Worm (Caenorhabditis elegans) whole organism, L4 larva: ENCODE results near the gene mtcu-2.

Experiments
- D1046.2 ChIP-seq: fragments of 200-800 bp; sonication (Bioruptor generic); IDR thresholded peaks from 2 replicates; pipeline ENCODE4 v1.3.6; 2022; ENCODE audit warnings: missing genetic modification characterization, missing compliant biosample characterization
- F49E8.2 ChIP-seq: sonication (generic microtip); optimal IDR thresholded peaks from 2 replicates; lab custom pipeline; 2016; ENCODE audit warnings: missing compliant biosample characterization, mild to moderate bottlenecking, missing genetic modification characterization, borderline replicate concordance
- R02D3.7 ChIP-seq: fragments of 150-350 bp; sonication (generic microtip); optimal IDR thresholded peaks from 3 replicates; lab custom pipeline; 2014; ENCODE audit warnings: missing biosample characterization, missing genetic modification characterization
- Y105C5A.15 ChIP-seq: fragments of 200-800 bp; sonication (Bioruptor generic); IDR thresholded peaks from 2 replicates; pipeline ENCODE4 v1.3.6; 2022; ENCODE audit warnings: missing genetic modification characterization, missing compliant biosample characterization
- Y5F2A.4 ChIP-seq: fragments of 200-800 bp; sonication (Bioruptor generic); optimal IDR thresholded peaks from 2 replicates; lab custom pipeline; 2018; ENCODE audit warnings: mild to moderate bottlenecking, missing genetic modification characterization, missing compliant biosample characterization
- aly-2 ChIP-seq: sonication (generic microtip); optimal IDR thresholded peaks from 2 replicates; lab custom pipeline; 2018; ENCODE audit warnings: missing biosample characterization, missing genetic modification characterization
- ama-1 ChIP-seq: fragments of 150-350 bp; optimal IDR thresholded peaks from 2 replicates; lab custom pipeline; 2014; ENCODE audit warnings: inconsistent platforms, mixed read lengths
- ceh-20 ChIP-seq: fragments of 200-800 bp; sonication (Bioruptor generic); IDR thresholded peaks from 2 replicates; pipeline ENCODE4 v1.3.6; 2022; ENCODE audit warnings: missing genetic modification reagents, missing genetic modification characterization, missing compliant biosample characterization
- ceh-32 ChIP-seq: sonication (generic microtip); optimal IDR thresholded peaks from 2 replicates; lab custom pipeline; 2016; ENCODE audit warnings: mild to moderate bottlenecking, missing genetic modification characterization, missing compliant biosample characterization; ENCODE audit not compliant: poor library complexity
- ceh-44 ChIP-seq: fragments of 200-800 bp; sonication (Bioruptor generic); IDR thresholded peaks from 2 replicates; pipeline ENCODE4 v1.3.6; 2022; ENCODE audit warnings: missing genetic modification reagents, missing genetic modification characterization, missing compliant biosample characterization
- cey-2 ChIP-seq: sonication (generic microtip); optimal IDR thresholded peaks from 3 replicates; lab custom pipeline; 2017; ENCODE audit warnings: missing genetic modification characterization, mild to moderate bottlenecking, missing compliant biosample characterization, antibody characterized with exemption, borderline replicate concordance; ENCODE audit not compliant: insufficient read depth
- ctbp-1 ChIP-seq: fragments of 200-800 bp; sonication (Bioruptor generic); IDR thresholded peaks from 2 replicates; pipeline ENCODE4 v1.3.6; 2022; ENCODE audit warnings: missing genetic modification reagents, missing genetic modification characterization, missing compliant biosample characterization
- daf-16 ChIP-seq, 3 experiments: sonication (generic microtip); optimal IDR thresholded peaks; 2 replicates each; lab custom pipeline; 2016 to 2017; ENCODE audit warnings: missing genetic modification characterization in 3 of 3, missing genetic modification reagents in 3 of 3, mild to moderate bottlenecking in 2 of 3, missing compliant biosample characterization in 2 of 3, missing biosample characterization in 1 of 3, moderate library complexity in 1 of 3
- dmd-6 ChIP-seq: fragments of 200-800 bp; sonication (Bioruptor generic); IDR thresholded peaks from 2 replicates; pipeline ENCODE4 v1.3.6; 2022; ENCODE audit warnings: missing genetic modification reagents, missing genetic modification characterization, missing compliant biosample characterization
- dmd-8 ChIP-seq: fragments of 200-800 bp; sonication (Bioruptor generic); IDR thresholded peaks from 2 replicates; pipeline ENCODE4 v1.3.6; 2022; ENCODE audit warnings: missing genetic modification characterization, missing compliant biosample characterization
- dpl-1 ChIP-seq: fragments of 150-350 bp; optimal IDR thresholded peaks from 2 replicates; lab custom pipeline; 2014; ENCODE audit warnings: missing biosample characterization, missing genetic modification reagents, missing genetic modification characterization
- dve-1 ChIP-seq: sonication (generic microtip); optimal IDR thresholded peaks from 2 replicates; lab custom pipeline; 2017; ENCODE audit warnings: antibody characterized with exemption, mild to moderate bottlenecking, missing genetic modification characterization, missing compliant biosample characterization; ENCODE audit not compliant: insufficient read depth
- egl-43 ChIP-seq: fragments of 200-800 bp; sonication (Bioruptor generic); IDR thresholded peaks from 2 replicates; pipeline ENCODE4 v1.3.6; 2022; ENCODE audit warnings: missing genetic modification reagents, missing genetic modification characterization, missing compliant biosample characterization
- fkh-10 ChIP-seq: fragments of 150-350 bp; optimal IDR thresholded peaks from 2 replicates; lab custom pipeline; 2014; ENCODE audit warnings: missing biosample characterization, missing genetic modification reagents, missing genetic modification characterization
- fos-1 ChIP-seq: fragments of 150-350 bp; optimal IDR thresholded peaks from 2 replicates; lab custom pipeline; 2014; ENCODE audit warnings: missing biosample characterization, missing genetic modification characterization
- hlh-11 ChIP-seq: fragments of 200-800 bp; sonication (Bioruptor generic); optimal IDR thresholded peaks from 2 replicates; lab custom pipeline; 2018; ENCODE audit warnings: mild to moderate bottlenecking, missing genetic modification characterization, missing compliant biosample characterization
- hlh-30 ChIP-seq: sonication (generic microtip); optimal IDR thresholded peaks from 2 replicates; lab custom pipeline; 2017; ENCODE audit warnings: antibody characterized with exemption, mild to moderate bottlenecking, missing genetic modification characterization, missing compliant biosample characterization; ENCODE audit not compliant: insufficient read depth
- hmg-1.1 ChIP-seq: fragments of 200-800 bp; sonication (Bioruptor generic); IDR thresholded peaks from 2 replicates; pipeline ENCODE4 v1.3.6; 2022; ENCODE audit warnings: missing genetic modification reagents, missing genetic modification characterization, missing compliant biosample characterization
- lin-15B ChIP-seq: fragments of 150-350 bp; sonication (generic microtip); optimal IDR thresholded peaks from 3 replicates; lab custom pipeline; 2014; ENCODE audit warnings: missing biosample characterization, missing genetic modification characterization
- lin-38 ChIP-seq: fragments of 200-800 bp; sonication (Bioruptor generic); IDR thresholded peaks from 2 replicates; pipeline ENCODE4 v1.3.6; 2022; ENCODE audit warnings: missing genetic modification reagents, missing genetic modification characterization, missing compliant biosample characterization
- lin-39 ChIP-seq: fragments of 150-350 bp; optimal IDR thresholded peaks from 2 replicates; lab custom pipeline; 2014; ENCODE audit warnings: missing biosample characterization, missing genetic modification reagents, missing genetic modification characterization
- madf-5 ChIP-seq, 2 experiments: fragments of 200-800 bp; sonication (Bioruptor generic); IDR thresholded peaks; 2 replicates each; pipeline ENCODE4 v1.3.6; 2022; ENCODE audit warnings: missing compliant biosample characterization in 2 of 2, missing genetic modification characterization in 2 of 2
- madf-9 ChIP-seq: fragments of 200-800 bp; sonication (Bioruptor generic); conservative IDR thresholded peaks from 2 replicates; pipeline ENCODE4 v1.3.6; 2022; ENCODE audit warnings: missing genetic modification reagents, missing genetic modification characterization, missing compliant biosample characterization
- mdl-1 ChIP-seq, 2 experiments: fragments of 150-350 bp in 1 of 2; sonication (generic microtip) in 1 of 2; optimal IDR thresholded peaks; 2 replicates each; lab custom pipeline; 2014 to 2017; ENCODE audit warnings: missing biosample characterization in 2 of 2, missing genetic modification characterization in 2 of 2
- mdt-29 ChIP-seq: fragments of 200-800 bp; sonication (Bioruptor generic); IDR thresholded peaks from 2 replicates; pipeline ENCODE4 v1.3.6; 2022; ENCODE audit warnings: missing genetic modification reagents, missing genetic modification characterization, missing compliant biosample characterization
- mep-1 ChIP-seq: fragments of 150-350 bp; sonication (generic microtip); optimal IDR thresholded peaks from 3 replicates; lab custom pipeline; 2014; ENCODE audit warnings: missing biosample characterization, missing genetic modification characterization
- mxl-2 ChIP-seq: fragments of 200-800 bp; sonication (Bioruptor generic); conservative IDR thresholded peaks from 2 replicates; pipeline ENCODE4 v1.3.6; 2022; ENCODE audit warnings: missing genetic modification reagents, missing genetic modification characterization, missing compliant biosample characterization
- nhr-10 ChIP-seq: fragments of 150-350 bp; optimal IDR thresholded peaks from 2 replicates; lab custom pipeline; 2014; ENCODE audit warnings: missing biosample characterization, missing genetic modification characterization
- nhr-11 ChIP-seq: fragments of 150-350 bp; optimal IDR thresholded peaks from 2 replicates; lab custom pipeline; 2014; ENCODE audit warnings: missing biosample characterization, missing genetic modification characterization
- nhr-25 ChIP-seq: sonication (generic microtip); optimal IDR thresholded peaks from 2 replicates; lab custom pipeline; 2017; ENCODE audit warnings: missing genetic modification characterization, mild to moderate bottlenecking, missing compliant biosample characterization, antibody characterized with exemption, moderate library complexity, borderline replicate concordance; ENCODE audit not compliant: insufficient read depth
- nhr-28 ChIP-seq: fragments of 150-350 bp; optimal IDR thresholded peaks from 2 replicates; lab custom pipeline; 2014; ENCODE audit warnings: missing biosample characterization, missing genetic modification characterization
- nhr-42 ChIP-seq: fragments of 200-800 bp; sonication (Bioruptor generic); IDR thresholded peaks from 2 replicates; pipeline ENCODE4 v1.3.6; 2022; ENCODE audit warnings: missing genetic modification characterization, missing compliant biosample characterization
- nhr-76 ChIP-seq: fragments of 150-350 bp; optimal IDR thresholded peaks from 2 replicates; lab custom pipeline; 2014; ENCODE audit warnings: missing biosample characterization, missing genetic modification characterization
- snpc-1.2 ChIP-seq: fragments of 200-800 bp; sonication (Bioruptor generic); IDR thresholded peaks from 2 replicates; pipeline ENCODE4 v1.3.6; 2022; ENCODE audit warnings: missing genetic modification reagents, missing genetic modification characterization, missing compliant biosample characterization
- snpc-4 ChIP-seq: fragments of 150-350 bp; optimal IDR thresholded peaks from 2 replicates; lab custom pipeline; 2014; ENCODE audit warnings: missing biosample characterization, missing genetic modification characterization
- tag-97 ChIP-seq: fragments of 200-800 bp; sonication (Bioruptor generic); IDR thresholded peaks from 2 replicates; pipeline ENCODE4 v1.3.6; 2022; ENCODE audit warnings: missing genetic modification characterization, missing compliant biosample characterization
- tra-1 ChIP-seq: fragments of 200-800 bp; sonication (Bioruptor generic); IDR thresholded peaks from 2 replicates; pipeline ENCODE4 v1.3.6; 2022; ENCODE audit warnings: missing genetic modification reagents, missing genetic modification characterization, missing compliant biosample characterization
- unc-62 ChIP-seq, 3 experiments: fragments of 150-350 bp in 1 of 3; sonication (generic microtip); optimal IDR thresholded peaks in 2 of 3; peaks in 1 of 3; 1 replicate in 1 of 3; 2 replicates in 2 of 3; lab custom pipeline; 2014 to 2017; ENCODE audit warnings: missing biosample characterization in 3 of 3, missing genetic modification characterization in 3 of 3, missing genetic modification reagents in 3 of 3, missing genotype in 1 of 3
- zfp-2 ChIP-seq: sonication (generic microtip); optimal IDR thresholded peaks from 2 replicates; lab custom pipeline; 2016; ENCODE audit warnings: mild to moderate bottlenecking, missing genetic modification characterization, missing compliant biosample characterization
- zip-11 ChIP-seq: fragments of 200-800 bp; sonication (Bioruptor generic); IDR thresholded peaks from 2 replicates; pipeline ENCODE4 v1.3.6; 2022; ENCODE audit warnings: missing genetic modification characterization, missing compliant biosample characterization

mtcu-2 gene

DNA sequence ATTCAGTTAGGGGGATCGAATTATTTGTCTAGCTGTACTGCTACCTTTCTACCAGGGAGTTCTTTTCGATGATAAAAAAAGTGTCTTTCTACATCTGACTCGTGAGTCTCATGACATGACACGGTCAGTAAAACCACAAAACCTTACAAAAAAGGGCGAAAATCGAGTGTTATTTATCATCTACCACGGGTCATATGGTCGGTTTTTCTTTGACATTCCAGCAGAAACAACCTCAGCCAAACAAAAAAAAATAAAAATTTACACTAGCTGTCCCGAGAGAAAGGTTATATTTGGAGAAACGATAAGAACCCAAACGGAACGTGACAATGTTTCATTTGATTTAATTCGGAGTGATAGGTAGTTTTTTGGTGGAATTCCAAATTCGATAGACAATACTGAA is 13.3 kb downstream of the mtcu-2 start:
- TF ChIP-seq cey-2 (tag; lab: Kevin White, UChicago) = peak; percentile 54
- TF ChIP-seq F49E8.2 (tag; lab: Kevin White, UChicago) = no peak
- TF ChIP-seq aly-2 = no peak
- TF ChIP-seq nhr-42 (GFP tag; lab: Robert Waterston, UW) = no peak
- TF ChIP-seq unc-62 (GFP tag; optimal IDR thresholded peaks at IDR 0.05 in 1 of 2; lab: Kevin White, UChicago) = no peak
- no peak for TF ChIP-seq unc-62 (tag; optimal IDR thresholded peaks at IDR 0.05; lab: Kevin White, UChicago)
- no peak for TF ChIP-seq ama-1 (lab: Kevin White, UChicago)
- TF ChIP-seq nhr-25 (tag; lab: Kevin White, UChicago) = no peak
- TF ChIP-seq ctbp-1 (GFP tag; lab: Robert Waterston, UW) = no peak
- TF ChIP-seq snpc-4 (tag; lab: Kevin White, UChicago) = no peak
- no peak for TF ChIP-seq snpc-1.2 (GFP tag; lab: Robert Waterston, UW)
- no peak for TF ChIP-seq zfp-2 (tag; lab: Kevin White, UChicago)
- TF ChIP-seq dmd-6 (GFP tag; lab: Robert Waterston, UW) = peak; percentile 62
- no peak for TF ChIP-seq D1046.2 (GFP tag; lab: Robert Waterston, UW)
- TF ChIP-seq hmg-1.1 (GFP tag; lab: Robert Waterston, UW) = no peak
- no peak for TF ChIP-seq zip-11
- TF ChIP-seq ceh-32 = no peak
- no peak for TF ChIP-seq mxl-2 (GFP tag; lab: Robert Waterston, UW)
- TF ChIP-seq dpl-1 (GFP tag; lab: Kevin White, UChicago) = no peak
- no peak for TF ChIP-seq Y105C5A.15 (GFP tag; lab: Robert Waterston, UW)
- no peak for TF ChIP-seq madf-5 (GFP tag; IDR thresholded peaks at IDR 0.05; lab: Robert Waterston, UW)
- TF ChIP-seq dve-1 (tag; lab: Kevin White, UChicago) = peak; percentile 18
- peak; percentile 56; the same call in 1 of the 2 replicates for TF ChIP-seq ceh-20 (GFP tag; lab: Robert Waterston, UW)
- no peak for TF ChIP-seq R02D3.7 (tag; lab: Kevin White, UChicago)
- peak; percentile 52; the same call in 1 of the 2 replicates for TF ChIP-seq tra-1
- TF ChIP-seq hlh-30 (tag; lab: Kevin White, UChicago) = peak; percentile 85
- no peak for TF ChIP-seq daf-16 (GFP tag; optimal IDR thresholded peaks at IDR 0.05; lab: Kevin White, UChicago)
- TF ChIP-seq daf-16 (tag; optimal IDR thresholded peaks at IDR 0.05; lab: Kevin White, UChicago) = no peak
- TF ChIP-seq ceh-44 (GFP tag; lab: Robert Waterston, UW) = no peak
- no peak for TF ChIP-seq lin-15B (tag; lab: Kevin White, UChicago)
- TF ChIP-seq mdl-1 (tag; optimal IDR thresholded peaks at IDR 0.05; lab: Kevin White, UChicago) = peak in 1 of 2 experiments; percentile 7
- TF ChIP-seq dmd-8 (GFP tag; lab: Robert Waterston, UW) = no peak
- no peak for TF ChIP-seq lin-38 (GFP tag; lab: Robert Waterston, UW)
- TF ChIP-seq mdt-29 (GFP tag; lab: Robert Waterston, UW) = no peak
- TF ChIP-seq tag-97 (GFP tag; lab: Robert Waterston, UW) = no peak
- no peak for TF ChIP-seq madf-9 (GFP tag; lab: Robert Waterston, UW)
- TF ChIP-seq hlh-11 = no peak
- TF ChIP-seq nhr-28 (tag; lab: Kevin White, UChicago) = peak; percentile 72
- no peak for TF ChIP-seq Y5F2A.4 (GFP tag; lab: Kevin White, UChicago)
- TF ChIP-seq lin-39 (tag; lab: Kevin White, UChicago) = no peak
- TF ChIP-seq fos-1 = no peak
- TF ChIP-seq fkh-10 (GFP tag; lab: Kevin White, UChicago) = no peak
- TF ChIP-seq nhr-76 (tag; lab: Kevin White, UChicago) = no peak
- no peak for TF ChIP-seq mep-1 (tag; lab: Kevin White, UChicago)
- no peak for TF ChIP-seq egl-43 (GFP tag; lab: Robert Waterston, UW)
- no peak for TF ChIP-seq nhr-11
- no peak for TF ChIP-seq nhr-10 (tag; lab: Kevin White, UChicago)
